Worm (Caenorhabditis elegans): Measurements from ENCODE around the gene pos-1.

pos-1 gene

ce11 chrV:8462074-8462473, 48.2 kb downstream of the pos-1 start, which contains the start of the genes dnj-22 and natc-1 (continued):
- TF ChIP-seq aha-1 (tag; optimal IDR thresholded peaks at IDR 0.05) (no peak), ets-5 (GFP tag; IDR thresholded peaks at IDR 0.05) (no peak), unc-86 (tag; optimal IDR thresholded peaks at IDR 0.05) (peak; percentile 74), unc-62 (GFP tag; optimal IDR thresholded peaks at IDR 0.05) (no peak), ztf-4 (tag; optimal IDR thresholded peaks at IDR 0.05) (peak; percentile 63), lin-35 (GFP tag; optimal IDR thresholded peaks at IDR 0.05) (peak; percentile 83 to 89), ceh-63 (GFP tag; optimal IDR thresholded peaks at IDR 0.05) (no peak), lin-15B (tag; optimal IDR thresholded peaks at IDR 0.05) (peak; percentile 87), mab-9 (GFP tag; IDR thresholded peaks at IDR 0.05) (peak; percentile 36; the same call in 1 of the 2 replicates), skn-1 (tag; optimal IDR thresholded peaks at IDR 0.05) (peak; percentile 73), pag-3 (tag; optimal IDR thresholded peaks at IDR 0.05; ENCODE audit: borderline replicate concordance, insufficient read depth) (no peak), fkh-8 (tag; optimal IDR thresholded peaks at IDR 0.05) (peak; percentile 64), zip-4 (GFP tag; optimal IDR thresholded peaks at IDR 0.05) (peak; percentile 46), hpl-2 (GFP tag; optimal IDR thresholded peaks at IDR 0.05) (peak; percentile 47), unc-98 (GFP tag; IDR thresholded peaks at IDR 0.05) (peak; percentile 24; the same call in 1 of the 2 replicates), irx-1 (tag; optimal IDR thresholded peaks at IDR 0.05) (peak; percentile 66), lin-14 (GFP tag; optimal IDR thresholded peaks at IDR 0.05) (peak; percentile 86), swsn-7 (tag; optimal IDR thresholded peaks at IDR 0.05) (peak; percentile 85), ztf-11 (tag; optimal IDR thresholded peaks at IDR 0.05) (peak in 1 of 2 experiments; percentile 7), efl-3 (GFP tag; optimal IDR thresholded peaks at IDR 0.05) (no peak), ceh-82 (tag; optimal IDR thresholded peaks at IDR 0.05) (peak; percentile 79 to 87 (median 84)), mdl-1 (tag; optimal IDR thresholded peaks at IDR 0.05) (peak in 1 of 2 experiments; percentile 50), sptf-1 (tag; optimal IDR thresholded peaks at IDR 0.05) (no peak), dsc-1 (tag; optimal IDR thresholded peaks at IDR 0.05) (peak; percentile 74), unc-30 (tag; optimal IDR thresholded peaks at IDR 0.05) (no peak), lin-13 (GFP tag; optimal IDR thresholded peaks at IDR 0.05) (peak; percentile 65), pax-3 (tag; optimal IDR thresholded peaks at IDR 0.05) (no peak), sup-37 (GFP tag; optimal IDR thresholded peaks at IDR 0.05) (peak; percentile 11), isw-1 (GFP tag; IDR thresholded peaks at IDR 0.05) (peak; percentile 74), nhr-19 (GFP tag; conservative IDR thresholded peaks at IDR 0.05) (peak; percentile 82), vab-15 (tag; optimal IDR thresholded peaks at IDR 0.05) (peak; percentile 39), nhr-90 (tag; optimal IDR thresholded peaks at IDR 0.05; ENCODE audit: poor library complexity) (peak; percentile 81), nhr-237 (tag; optimal IDR thresholded peaks at IDR 0.05) (no peak), elt-2 (tag; optimal IDR thresholded peaks at IDR 0.05) (peak; percentile 44), elt-3 (tag; optimal IDR thresholded peaks at IDR 0.05) (peak in 2 of 6 experiments; percentile 82 to 88), lir-3 (tag; optimal IDR thresholded peaks at IDR 0.05; ENCODE audit: poor library complexity) (peak; percentile 45), lin-39 (tag; optimal IDR thresholded peaks at IDR 0.05) (peak; percentile 74), nhr-20 (tag; optimal IDR thresholded peaks at IDR 0.05) (peak; percentile 88), nhr-71 (tag; optimal IDR thresholded peaks at IDR 0.05) (peak; percentile 91), efl-1 (optimal IDR thresholded peaks at IDR 0.05) (peak; percentile 82 to 83), efl-1 (GFP tag; optimal IDR thresholded peaks at IDR 0.05 in 1 of 2) (peak; percentile 77 to 97), rnt-1 (tag; optimal IDR thresholded peaks at IDR 0.05) (peak; percentile 75), tbx-2 (tag; optimal IDR thresholded peaks at IDR 0.05) (peak; percentile 80), blmp-1 (tag; optimal IDR thresholded peaks at IDR 0.05) (peak; percentile 81), ces-1 (GFP tag; optimal IDR thresholded peaks at IDR 0.05) (peak; percentile 50), lsy-2 (tag; optimal IDR thresholded peaks at IDR 0.05) (peak; percentile 89 to 93), sox-4 (tag; optimal IDR thresholded peaks at IDR 0.05) (peak; percentile 57), Y116A8C.19 (tag; optimal IDR thresholded peaks at IDR 0.05; ENCODE audit: borderline replicate concordance) (no peak), nhr-47 (tag; optimal IDR thresholded peaks at IDR 0.05) (peak; percentile 88), hlh-4 (tag; optimal IDR thresholded peaks at IDR 0.05) (no peak), F16B12.6 (tag; optimal IDR thresholded peaks at IDR 0.05) (peak; percentile 24), snu-23 (GFP tag; optimal IDR thresholded peaks at IDR 0.05) (peak; percentile 94)
